Fruit fly (Drosophila melanogaster) whole organism: ENCODE data around the gene CG2006.

ENCODE experiments used
- CG8478 ChIP-seq: fragments of >200 bp; optimal IDR thresholded peaks from 2 replicates; lab custom pipeline; 2018; ENCODE audit warnings: inconsistent platforms
- Dll ChIP-seq: fragments of >200 bp; optimal IDR thresholded peaks from 2 replicates; lab custom pipeline; 2017
- EcR ChIP-seq, 2 experiments: fragments of >200 bp; optimal IDR thresholded peaks; 2 replicates each; lab custom pipeline; 2017; ENCODE audit warnings: missing biosample characterization in 2 of 2, missing genetic modification characterization in 2 of 2, missing genetic modification reagents in 2 of 2
- pan ChIP-seq: fragments of >200 bp; optimal IDR thresholded peaks from 2 replicates; lab custom pipeline; 2017
- psq ChIP-seq: fragments of >200 bp; optimal IDR thresholded peaks from 2 replicates; lab custom pipeline; 2017
- usp ChIP-seq: fragments of >200 bp; optimal IDR thresholded peaks from 2 replicates; lab custom pipeline; 2017; ENCODE audit warnings: missing biosample characterization, missing genetic modification characterization, mixed read lengths

The CG2006 gene

dm6 chr3R:29516766-29517165 lies 27.5 kb downstream of the CG2006 start:
- TF ChIP-seq EcR (GFP tag; optimal IDR thresholded peaks at IDR 0.05; lab: Kevin White, UChicago) (no peak), psq (lab: Kevin White, UChicago) (no peak), usp (GFP tag; lab: Kevin White, UChicago) (no peak), CG8478 (lab: Kevin White, UChicago) (no peak), Dll (no peak), pan (lab: Kevin White, UChicago) (no peak)

dm6 chr3R:29517923-29518322 lies 28.7 kb downstream of the CG2006 start:
- TF ChIP-seq Dll (no peak), CG8478 (lab: Kevin White, UChicago) (no peak), psq (lab: Kevin White, UChicago) (no peak), EcR (GFP tag; optimal IDR thresholded peaks at IDR 0.05; lab: Kevin White, UChicago) (no peak), usp (GFP tag; lab: Kevin White, UChicago) (no peak), pan (lab: Kevin White, UChicago) (no peak)

- TF ChIP-seq Dll (no peak), CG8478 (lab: Kevin White, UChicago) (no peak), EcR (GFP tag; optimal IDR thresholded peaks at IDR 0.05; lab: Kevin White, UChicago) (no peak), psq (lab: Kevin White, UChicago) (no peak), pan (lab: Kevin White, UChicago) (no peak), usp (GFP tag; lab: Kevin White, UChicago) (no peak)
Measured at dm6 chr3R:29518498-29518897, 29.2 kb downstream of the CG2006 start.

dm6 chr3R:29519332-29519731 lies 30.1 kb downstream of the CG2006 start:
- TF ChIP-seq CG8478 (lab: Kevin White, UChicago), result no peak

- TF ChIP-seq Dll (no peak), pan (lab: Kevin White, UChicago) (no peak)
Measured at dm6 chr3R:29520215-29520614, 30.9 kb downstream of the CG2006 start.

dm6 chr3R:29522164-29522563 lies 32.9 kb downstream of the CG2006 start:
- TF ChIP-seq usp (GFP tag; lab: Kevin White, UChicago) (no peak), pan (lab: Kevin White, UChicago) (no peak), EcR (GFP tag; optimal IDR thresholded peaks at IDR 0.05; lab: Kevin White, UChicago) (no peak), Dll (no peak), psq (lab: Kevin White, UChicago) (no peak), CG8478 (lab: Kevin White, UChicago) (no peak)

- no peak for TF ChIP-seq pan (lab: Kevin White, UChicago)
- no peak for TF ChIP-seq usp (GFP tag; lab: Kevin White, UChicago)
- TF ChIP-seq CG8478 (lab: Kevin White, UChicago), result no peak
- TF ChIP-seq psq (lab: Kevin White, UChicago), result no peak
- TF ChIP-seq EcR (GFP tag; optimal IDR thresholded peaks at IDR 0.05; lab: Kevin White, UChicago), result no peak
- TF ChIP-seq Dll, result no peak
Measured at dm6 chr3R:29523978-29524775, 34.9 kb downstream of the CG2006 start.

dm6 chr3R:29526565-29526964 lies 37.3 kb downstream of the CG2006 start:
- TF ChIP-seq pan (lab: Kevin White, UChicago) (no peak), CG8478 (lab: Kevin White, UChicago) (no peak)

- TF ChIP-seq CG8478 (lab: Kevin White, UChicago) (no peak), pan (lab: Kevin White, UChicago) (no peak), EcR (GFP tag; optimal IDR thresholded peaks at IDR 0.05; lab: Kevin White, UChicago) (no peak), psq (lab: Kevin White, UChicago) (no peak), Dll (no peak)
Measured at dm6 chr3R:29538436-29538835, 49.2 kb downstream of the CG2006 start.
